Worm (Caenorhabditis elegans) whole organism, L1 larva: Measurements from ENCODE around the gene R13H4.5.

Experiments
- C04F5.9 ChIP-seq: sonication (generic microtip); optimal IDR thresholded peaks from 2 replicates; lab custom pipeline; 2016; ENCODE audit warnings: missing genetic modification characterization, missing compliant biosample characterization
- C16A3.4 ChIP-seq: fragments of 150-350 bp; optimal IDR thresholded peaks from 2 replicates; lab custom pipeline; 2014; ENCODE audit warnings: missing biosample characterization, missing genetic modification characterization
- C34B4.2 ChIP-seq: sonication (generic microtip); optimal IDR thresholded peaks from 2 replicates; lab custom pipeline; 2017; ENCODE audit warnings: mild to moderate bottlenecking, missing genetic modification characterization, missing compliant biosample characterization
- F16B12.6 ChIP-seq: fragments of 150-350 bp; optimal IDR thresholded peaks from 2 replicates; lab custom pipeline; 2014; ENCODE audit warnings: missing biosample characterization, missing genetic modification characterization
- Y116A8C.19 ChIP-seq: sonication (generic microtip); optimal IDR thresholded peaks from 2 replicates; lab custom pipeline; 2016; ENCODE audit warnings: missing compliant biosample characterization, missing genetic modification characterization, borderline replicate concordance
- alr-1 ChIP-seq: fragments of 200-800 bp; sonication (Bioruptor generic); optimal IDR thresholded peaks from 2 replicates; lab custom pipeline; 2018; ENCODE audit warnings: borderline replicate concordance, mild to moderate bottlenecking, missing genetic modification characterization, missing compliant biosample characterization
- aly-2 ChIP-seq: fragments of 150-350 bp; optimal IDR thresholded peaks from 2 replicates; lab custom pipeline; 2014; ENCODE audit warnings: missing biosample characterization, missing genetic modification characterization
- ama-1 ChIP-seq: fragments of 150-350 bp; optimal IDR thresholded peaks from 2 replicates; lab custom pipeline; 2014
- ceh-63 ChIP-seq: fragments of 200-800 bp; sonication (Bioruptor generic); optimal IDR thresholded peaks from 2 replicates; lab custom pipeline; 2018; ENCODE audit warnings: mild to moderate bottlenecking, missing genetic modification characterization, missing compliant biosample characterization
- ceh-8 ChIP-seq: fragments of 200-800 bp; sonication (Bioruptor generic); optimal IDR thresholded peaks from 2 replicates; lab custom pipeline; 2018; ENCODE audit warnings: mild to moderate bottlenecking, missing genetic modification characterization, moderate library complexity, missing compliant biosample characterization
- ceh-88 ChIP-seq: fragments of 200-800 bp; sonication (Bioruptor generic); IDR thresholded peaks from 2 replicates; pipeline ENCODE4 v1.3.6; 2022; ENCODE audit warnings: missing genetic modification characterization, missing compliant biosample characterization
- ces-1 ChIP-seq: fragments of 150-350 bp; optimal IDR thresholded peaks from 2 replicates; lab custom pipeline; 2014; ENCODE audit warnings: missing biosample characterization, missing genetic modification reagents, missing genetic modification characterization
- dpl-1 ChIP-seq, 3 experiments: fragments of 150-350 bp in 2 of 3; sonication (generic microtip) in 1 of 3; optimal IDR thresholded peaks; 2 replicates each; lab custom pipeline; 2014 to 2017; ENCODE audit warnings: missing biosample characterization in 3 of 3, missing genetic modification characterization in 3 of 3, missing genetic modification reagents in 3 of 3
- efl-1 ChIP-seq, 4 experiments: fragments of 150-350 bp; optimal IDR thresholded peaks in 3 of 4; peaks in 1 of 4; 1 replicate in 1 of 4; 2 replicates in 3 of 4; lab custom pipeline; 2014; ENCODE audit warnings: missing biosample characterization in 2 of 4, missing genetic modification characterization in 2 of 4, missing genetic modification reagents in 2 of 4
- egl-13 ChIP-seq: sonication (generic microtip); optimal IDR thresholded peaks from 2 replicates; lab custom pipeline; 2016; ENCODE audit warnings: missing genotype, missing genetic modification reagents, missing genetic modification characterization, missing compliant biosample characterization
- elt-2 ChIP-seq: sonication (generic microtip); optimal IDR thresholded peaks from 2 replicates; lab custom pipeline; 2016; ENCODE audit warnings: missing genetic modification characterization, mild to moderate bottlenecking, inconsistent platforms, missing compliant biosample characterization, missing genetic modification reagents
- fkh-10 ChIP-seq: sonication (generic microtip); optimal IDR thresholded peaks from 2 replicates; lab custom pipeline; 2017; ENCODE audit warnings: missing biosample characterization, missing genetic modification reagents, missing genetic modification characterization
- fkh-4 ChIP-seq: sonication (generic microtip); optimal IDR thresholded peaks from 2 replicates; lab custom pipeline; 2016; ENCODE audit warnings: missing compliant biosample characterization, missing genetic modification characterization, borderline replicate concordance
- fkh-8 ChIP-seq: sonication (generic microtip); optimal IDR thresholded peaks from 2 replicates; lab custom pipeline; 2016; ENCODE audit warnings: mild to moderate bottlenecking, missing genetic modification characterization, missing compliant biosample characterization
- grh-1 ChIP-seq: fragments of 200-800 bp; sonication (Bioruptor generic); IDR thresholded peaks from 2 replicates; pipeline ENCODE4 v1.3.6; 2022; ENCODE audit warnings: missing genetic modification reagents, missing genetic modification characterization, missing compliant biosample characterization
- hlh-4 ChIP-seq: sonication (generic microtip); optimal IDR thresholded peaks from 2 replicates; lab custom pipeline; 2016; ENCODE audit warnings: mild to moderate bottlenecking, missing genetic modification characterization, missing compliant biosample characterization
- hpl-2 ChIP-seq: fragments of 150-350 bp; optimal IDR thresholded peaks from 2 replicates; lab custom pipeline; 2014; ENCODE audit warnings: missing biosample characterization, missing genetic modification reagents, missing genetic modification characterization
- irx-1 ChIP-seq: sonication (generic microtip); optimal IDR thresholded peaks from 2 replicates; lab custom pipeline; 2016; ENCODE audit warnings: missing genetic modification characterization, missing compliant biosample characterization
- isw-1 ChIP-seq: fragments of 200-800 bp; sonication (Bioruptor generic); IDR thresholded peaks from 2 replicates; pipeline ENCODE4 v1.3.6; 2022; ENCODE audit warnings: missing genetic modification characterization, missing compliant biosample characterization
- lin-13 ChIP-seq: fragments of 150-350 bp; optimal IDR thresholded peaks from 2 replicates; lab custom pipeline; 2014; ENCODE audit warnings: missing biosample characterization, missing genetic modification reagents, missing genetic modification characterization
- lin-14 ChIP-seq: fragments of 200-800 bp; sonication (Bioruptor generic); optimal IDR thresholded peaks from 2 replicates; lab custom pipeline; 2018; ENCODE audit warnings: mild to moderate bottlenecking, missing genetic modification characterization, moderate library complexity, missing compliant biosample characterization
- lin-15B ChIP-seq: fragments of 150-350 bp; sonication (generic microtip); optimal IDR thresholded peaks from 3 replicates; lab custom pipeline; 2014; ENCODE audit warnings: missing biosample characterization, missing genetic modification characterization
- lsy-2 ChIP-seq, 2 experiments: fragments of 150-350 bp; optimal IDR thresholded peaks; 2 replicates each; lab custom pipeline; 2014; ENCODE audit warnings: missing biosample characterization in 2 of 2, missing genetic modification characterization in 2 of 2
- mab-9 ChIP-seq: fragments of 200-800 bp; sonication (Bioruptor generic); IDR thresholded peaks from 2 replicates; pipeline ENCODE4 v1.3.6; 2022; ENCODE audit warnings: missing genetic modification reagents, missing genetic modification characterization, missing compliant biosample characterization
- mdl-1 ChIP-seq, 2 experiments: fragments of 150-350 bp; optimal IDR thresholded peaks; 2 replicates each; lab custom pipeline; 2014 to 2017; ENCODE audit warnings: missing biosample characterization in 2 of 2, missing genetic modification characterization in 2 of 2, inconsistent platforms in 1 of 2
- nhr-19 ChIP-seq: fragments of 200-800 bp; sonication (Bioruptor generic); conservative IDR thresholded peaks from 2 replicates; pipeline ENCODE4 v1.3.6; 2022; ENCODE audit warnings: missing genetic modification characterization, missing compliant biosample characterization
- nhr-47 ChIP-seq: sonication (generic microtip); optimal IDR thresholded peaks from 2 replicates; lab custom pipeline; 2016; ENCODE audit warnings: mild to moderate bottlenecking, missing genetic modification characterization, moderate library complexity, missing compliant biosample characterization
- nhr-71 ChIP-seq: sonication (generic microtip); optimal IDR thresholded peaks from 2 replicates; lab custom pipeline; 2016; ENCODE audit warnings: mild to moderate bottlenecking, missing genetic modification characterization, moderate library complexity, missing compliant biosample characterization
- nhr-76 ChIP-seq: sonication (generic microtip); optimal IDR thresholded peaks from 2 replicates; lab custom pipeline; 2017; ENCODE audit warnings: missing biosample characterization, missing genetic modification characterization
- nhr-77 ChIP-seq: fragments of 150-350 bp; optimal IDR thresholded peaks from 2 replicates; lab custom pipeline; 2014; ENCODE audit warnings: missing biosample characterization, missing genetic modification characterization
- nhr-84 ChIP-seq: sonication (generic microtip); optimal IDR thresholded peaks from 2 replicates; lab custom pipeline; 2017; ENCODE audit warnings: missing biosample characterization, missing genetic modification characterization
- nhr-85 ChIP-seq: sonication (generic microtip); peaks from one replicate; lab custom pipeline; 2016; ENCODE audit warnings: missing genetic modification characterization, inconsistent platforms, missing compliant biosample characterization
- nhr-90 ChIP-seq: sonication (generic microtip); optimal IDR thresholded peaks from 2 replicates; lab custom pipeline; 2016; ENCODE audit warnings: mild to moderate bottlenecking, missing genetic modification characterization, missing compliant biosample characterization; ENCODE audit not compliant: poor library complexity
- pag-3 ChIP-seq: sonication (generic microtip); optimal IDR thresholded peaks from 2 replicates; lab custom pipeline; 2017; ENCODE audit warnings: missing genetic modification characterization, mild to moderate bottlenecking, missing compliant biosample characterization, antibody characterized with exemption, borderline replicate concordance; ENCODE audit not compliant: insufficient read depth
- skn-1 ChIP-seq: fragments of 150-350 bp; optimal IDR thresholded peaks from 2 replicates; lab custom pipeline; 2014; ENCODE audit warnings: missing biosample characterization, missing genetic modification characterization
- snu-23 ChIP-seq: sonication (generic microtip); optimal IDR thresholded peaks from 2 replicates; lab custom pipeline; 2016; ENCODE audit warnings: missing genetic modification characterization, missing compliant biosample characterization
- sox-4 ChIP-seq: sonication (generic microtip); optimal IDR thresholded peaks from 2 replicates; lab custom pipeline; 2016; ENCODE audit warnings: missing genetic modification characterization, missing compliant biosample characterization
- swsn-7 ChIP-seq: sonication (generic microtip); optimal IDR thresholded peaks from 2 replicates; lab custom pipeline; 2016; ENCODE audit warnings: missing genetic modification characterization, missing compliant biosample characterization
- unc-130 ChIP-seq: fragments of 150-350 bp; optimal IDR thresholded peaks from 2 replicates; lab custom pipeline; 2017; ENCODE audit warnings: missing biosample characterization, missing genetic modification characterization, inconsistent platforms
- unc-98 ChIP-seq: fragments of 200-800 bp; sonication (Bioruptor generic); IDR thresholded peaks from 2 replicates; pipeline ENCODE4 v1.3.6; 2022; ENCODE audit warnings: missing genetic modification characterization, missing compliant biosample characterization
- vab-15 ChIP-seq: sonication (generic microtip); optimal IDR thresholded peaks from 2 replicates; lab custom pipeline; 2017; ENCODE audit warnings: missing genotype, mild to moderate bottlenecking, missing genetic modification characterization, missing compliant biosample characterization
- zag-1 ChIP-seq: fragments of 150-350 bp; optimal IDR thresholded peaks from 2 replicates; lab custom pipeline; 2014; ENCODE audit warnings: missing biosample characterization, missing genetic modification characterization
- zip-4 ChIP-seq: fragments of 200-800 bp; sonication (Bioruptor generic); optimal IDR thresholded peaks from 2 replicates; lab custom pipeline; 2018; ENCODE audit warnings: mild to moderate bottlenecking, missing genetic modification characterization, moderate library complexity, missing compliant biosample characterization
- ztf-11 ChIP-seq, 2 experiments: sonication (generic microtip); optimal IDR thresholded peaks; 2 replicates each; lab custom pipeline; 2016 to 2017; ENCODE audit warnings: missing genetic modification characterization in 2 of 2, missing biosample characterization in 1 of 2, missing compliant biosample characterization in 1 of 2

Gene R13H4.5

ce11 chrV:11893975-11894374 lies 33.5 kb downstream of the R13H4.5 start, which contains the start of gene K12G11.6:
Gene K12G11.6 (plus strand): TSS chrV:11894331.
- no peak for TF ChIP-seq ces-1
- TF ChIP-seq fkh-10 (GFP tag; lab: Kevin White, UChicago): no peak
- TF ChIP-seq egl-13 (tag; lab: Kevin White, UChicago): no peak
- no peak for TF ChIP-seq isw-1 (GFP tag; lab: Robert Waterston, UW)
- TF ChIP-seq swsn-7 (tag; lab: Kevin White, UChicago): no peak
- no peak for TF ChIP-seq alr-1
- TF ChIP-seq lsy-2 (tag; optimal IDR thresholded peaks at IDR 0.05; lab: Kevin White, UChicago): no peak
- TF ChIP-seq nhr-71 (tag; lab: Kevin White, UChicago): no peak
- no peak for TF ChIP-seq zag-1
- no peak for TF ChIP-seq lin-14
- TF ChIP-seq nhr-90 (tag; lab: Kevin White, UChicago): no peak
- TF ChIP-seq dpl-1 (GFP tag; optimal IDR thresholded peaks at IDR 0.05; lab: Kevin White, UChicago): no peak
- no peak for TF ChIP-seq elt-2
- TF ChIP-seq fkh-8 (tag; lab: Kevin White, UChicago): no peak
- no peak for TF ChIP-seq fkh-4 (tag; lab: Kevin White, UChicago)
- TF ChIP-seq, all 84 proteins: peak for 0

- TF ChIP-seq mdl-1 (tag; optimal IDR thresholded peaks at IDR 0.05; lab: Kevin White, UChicago): peak in 1 of 2 experiments; percentile 22
- no peak for TF ChIP-seq Y116A8C.19
- TF ChIP-seq nhr-19 (GFP tag; lab: Robert Waterston, UW): peak; percentile 33
- peak; percentile 76 for TF ChIP-seq F16B12.6 (tag; lab: Kevin White, UChicago)
- TF ChIP-seq pag-3 (tag; lab: Kevin White, UChicago): no peak
- peak; percentile 14 to 49 for TF ChIP-seq lsy-2 (tag; optimal IDR thresholded peaks at IDR 0.05; lab: Kevin White, UChicago)
- no peak for TF ChIP-seq unc-130 (tag; lab: Kevin White, UChicago)
- TF ChIP-seq ama-1 (lab: Kevin White, UChicago): no peak
- no peak for TF ChIP-seq sox-4 (tag; lab: Kevin White, UChicago)
- no peak for TF ChIP-seq nhr-77
- peak; percentile 41 for TF ChIP-seq nhr-85
- peak; percentile 5 for TF ChIP-seq nhr-47 (tag; lab: Kevin White, UChicago)
- no peak for TF ChIP-seq mab-9
- peak; percentile 20 for TF ChIP-seq C16A3.4 (tag; lab: Kevin White, UChicago)
- no peak for TF ChIP-seq aly-2 (tag; lab: Kevin White, UChicago)
- TF ChIP-seq ztf-11 (tag; optimal IDR thresholded peaks at IDR 0.05; lab: Kevin White, UChicago): no peak
- TF ChIP-seq unc-98 (GFP tag; lab: Robert Waterston, UW): no peak
- no peak for TF ChIP-seq zip-4
- no peak for TF ChIP-seq irx-1 (tag; lab: Kevin White, UChicago)
- TF ChIP-seq C04F5.9: no peak
- TF ChIP-seq ceh-88 (GFP tag; lab: Robert Waterston, UW): no peak
- TF ChIP-seq snu-23 (GFP tag; lab: Kevin White, UChicago): peak; percentile 52
- TF ChIP-seq hpl-2 (GFP tag; lab: Kevin White, UChicago): no peak
- TF ChIP-seq nhr-84: no peak
- TF ChIP-seq lin-15B (tag; lab: Kevin White, UChicago): no peak
- no peak for TF ChIP-seq C34B4.2 (tag; lab: Kevin White, UChicago)
- TF ChIP-seq nhr-76 (tag; lab: Kevin White, UChicago): no peak
- no peak for TF ChIP-seq skn-1
- TF ChIP-seq ceh-63 (GFP tag; lab: Kevin White, UChicago): no peak
- no peak for TF ChIP-seq ceh-8 (GFP tag; lab: Kevin White, UChicago)
- peak; percentile 69 to 82 (median 77) for TF ChIP-seq dpl-1 (GFP tag; optimal IDR thresholded peaks at IDR 0.05; lab: Kevin White, UChicago)
- TF ChIP-seq fkh-8 (tag; lab: Kevin White, UChicago): no peak
- TF ChIP-seq hlh-4 (tag; lab: Kevin White, UChicago): no peak
- TF ChIP-seq lin-13: no peak
- TF ChIP-seq ces-1: no peak
- TF ChIP-seq isw-1 (GFP tag; lab: Robert Waterston, UW): no peak
- TF ChIP-seq grh-1 (GFP tag; lab: Robert Waterston, UW): no peak
- TF ChIP-seq lin-14: peak; percentile 73
- peak; percentile 75 to 94 for TF ChIP-seq efl-1 (optimal IDR thresholded peaks at IDR 0.05; lab: Kevin White, UChicago)
- TF ChIP-seq efl-1 (GFP tag; optimal IDR thresholded peaks at IDR 0.05 in 1 of 2; lab: Kevin White, UChicago): peak; percentile 76 to 97
- peak; percentile 18 for TF ChIP-seq swsn-7 (tag; lab: Kevin White, UChicago)
- TF ChIP-seq vab-15 (tag; lab: Kevin White, UChicago): no peak
Measured at ce11 chrV:11896322-11896898, 35.9 kb downstream of the R13H4.5 start.
